Fruit fly (Drosophila melanogaster) whole organism, embryonic: ENCODE results near the gene CG14342.
A peak's percentile ranks its signal among the peaks of the same experiment; 100 is the strongest.

ENCODE experiments used
- Adf1 ChIP-seq: fragments of 200-800 bp; sonication (Bioruptor generic); IDR thresholded peaks from 2 replicates; pipeline ENCODE4 v1.3.6; 2022; ENCODE audit warnings: missing biosample characterization, missing genetic modification characterization
- CG10431 ChIP-seq: fragments of 200-800 bp; sonication (Bioruptor generic); optimal IDR thresholded peaks from 3 replicates; lab custom pipeline; 2018; ENCODE audit warnings: missing biosample characterization, mild to moderate bottlenecking, missing genetic modification characterization
- CG10462 ChIP-seq: fragments of 200-800 bp; sonication (Bioruptor generic); optimal IDR thresholded peaks from 2 replicates; lab custom pipeline; 2016; ENCODE audit warnings: missing biosample characterization, missing genetic modification characterization
- CG12155 ChIP-seq: fragments of 200-800 bp; sonication (Bioruptor generic); optimal IDR thresholded peaks from 3 replicates; lab custom pipeline; 2016; ENCODE audit warnings: missing biosample characterization, missing genetic modification characterization
- CG13775 ChIP-seq: fragments of 200-800 bp; sonication (Bioruptor generic); optimal IDR thresholded peaks from 3 replicates; lab custom pipeline; 2017; ENCODE audit warnings: missing biosample characterization, mild to moderate bottlenecking, missing genetic modification characterization
- CG14860 ChIP-seq: fragments of 200-800 bp; sonication (Bioruptor generic); IDR thresholded peaks from 3 replicates; pipeline ENCODE4 v1.3.6; 2022; ENCODE audit warnings: missing biosample characterization, missing genetic modification characterization; ENCODE audit not compliant: partially characterized antibody
- CG15011 ChIP-seq: fragments of 200-800 bp; sonication (Bioruptor generic); optimal IDR thresholded peaks from 3 replicates; lab custom pipeline; 2018; ENCODE audit warnings: missing biosample characterization, mild to moderate bottlenecking, missing genetic modification characterization
- CG15073 ChIP-seq: fragments of 200-800 bp; sonication (Bioruptor generic); optimal IDR thresholded peaks from 2 replicates; lab custom pipeline; 2016; ENCODE audit warnings: missing biosample characterization, missing genetic modification characterization
- CG1603 ChIP-seq: fragments of 200-800 bp; sonication (Bioruptor generic); optimal IDR thresholded peaks from 2 replicates; lab custom pipeline; 2019; ENCODE audit warnings: missing biosample characterization, mild to moderate bottlenecking, missing genetic modification characterization, moderate library complexity
- CG17328 ChIP-seq: fragments of 200-800 bp; sonication (Bioruptor generic); IDR thresholded peaks from 2 replicates; pipeline ENCODE4 v1.3.6; 2022; ENCODE audit warnings: missing biosample characterization, missing genetic modification characterization
- CG18011 ChIP-seq: fragments of 200-800 bp; sonication (Bioruptor generic); optimal IDR thresholded peaks from 2 replicates; lab custom pipeline; 2017; ENCODE audit warnings: missing biosample characterization, missing genetic modification characterization, mild to moderate bottlenecking, moderate library complexity, missing genotype
- CG2120 ChIP-seq: fragments of 200-800 bp; sonication (Bioruptor generic); optimal IDR thresholded peaks from 3 replicates; lab custom pipeline; 2016; ENCODE audit warnings: missing biosample characterization, missing genetic modification characterization
- CG32767 ChIP-seq: fragments of 200-800 bp; sonication (Bioruptor generic); IDR thresholded peaks from 2 replicates; pipeline ENCODE4 v1.3.6; 2022; ENCODE audit warnings: missing biosample characterization, missing genetic modification characterization
- CG32772 ChIP-seq: fragments of 200-800 bp; sonication (Bioruptor generic); IDR thresholded peaks from 2 replicates; pipeline ENCODE4 v1.3.6; 2022; ENCODE audit warnings: missing biosample characterization, missing genetic modification characterization
- CG4360 ChIP-seq: fragments of 200-800 bp; sonication (Bioruptor generic); IDR thresholded peaks from 2 replicates; pipeline ENCODE4 v1.3.6; 2022; ENCODE audit warnings: missing biosample characterization, missing genetic modification characterization
- CG5245 ChIP-seq: fragments of 200-800 bp; sonication (Bioruptor generic); optimal IDR thresholded peaks from 3 replicates; lab custom pipeline; 2016; ENCODE audit warnings: missing biosample characterization, missing genetic modification characterization
- CG7786 ChIP-seq: fragments of 200-800 bp; sonication (Bioruptor generic); optimal IDR thresholded peaks from 2 replicates; lab custom pipeline; 2016; ENCODE audit warnings: missing biosample characterization, missing genetic modification characterization
- CG7839 ChIP-seq: fragments of 200-800 bp; sonication (Bioruptor generic); optimal IDR thresholded peaks from 3 replicates; lab custom pipeline; 2018; ENCODE audit warnings: missing biosample characterization, mild to moderate bottlenecking, missing genetic modification characterization, moderate library complexity
- Camta ChIP-seq: fragments of 200-800 bp; sonication (Bioruptor generic); optimal IDR thresholded peaks from 2 replicates; lab custom pipeline; 2016; ENCODE audit warnings: missing biosample characterization, missing genetic modification characterization
- Dip3 ChIP-seq: fragments of 200-800 bp; sonication (Bioruptor generic); optimal IDR thresholded peaks from 3 replicates; lab custom pipeline; 2016; ENCODE audit warnings: missing biosample characterization, missing genetic modification characterization
- Dp ChIP-seq: fragments of 200-800 bp; sonication (Bioruptor generic); optimal IDR thresholded peaks from 2 replicates; lab custom pipeline; 2018; ENCODE audit warnings: missing biosample characterization, mild to moderate bottlenecking, missing genetic modification characterization, moderate library complexity
- ERR ChIP-seq: fragments of 200-800 bp; sonication (Bioruptor generic); optimal IDR thresholded peaks from 2 replicates; lab custom pipeline; 2016; ENCODE audit warnings: missing biosample characterization, missing genetic modification characterization
- Fer1 ChIP-seq: fragments of 200-800 bp; sonication (Bioruptor generic); optimal IDR thresholded peaks from 2 replicates; lab custom pipeline; 2017; ENCODE audit warnings: missing biosample characterization, mild to moderate bottlenecking, missing genetic modification characterization
- HLH4C ChIP-seq: fragments of 200-800 bp; sonication (Bioruptor generic); IDR thresholded peaks from 3 replicates; pipeline ENCODE4 v1.3.6; 2022; ENCODE audit warnings: missing biosample characterization, missing genetic modification characterization; ENCODE audit not compliant: partially characterized antibody
- Hmx ChIP-seq: fragments of 200-800 bp; sonication (Bioruptor generic); optimal IDR thresholded peaks from 2 replicates; lab custom pipeline; 2016; ENCODE audit warnings: missing biosample characterization, missing genetic modification characterization
- Hr39 ChIP-seq: fragments of >200 bp; optimal IDR thresholded peaks from 2 replicates; lab custom pipeline; 2017
- MBD-R2 ChIP-seq: fragments of 200-800 bp; sonication (Bioruptor generic); IDR thresholded peaks from 2 replicates; pipeline ENCODE4 v1.3.6; 2022; ENCODE audit warnings: missing biosample characterization, missing genetic modification characterization
- NK7.1 ChIP-seq: fragments of 200-800 bp; sonication (Bioruptor generic); optimal IDR thresholded peaks from 3 replicates; lab custom pipeline; 2016; ENCODE audit warnings: missing biosample characterization, missing genetic modification characterization
- Oli ChIP-seq: fragments of 200-800 bp; sonication (Bioruptor generic); optimal IDR thresholded peaks from 2 replicates; lab custom pipeline; 2018; ENCODE audit warnings: missing biosample characterization, mild to moderate bottlenecking, missing genetic modification characterization, moderate library complexity
- Rfx ChIP-seq: fragments of 200-800 bp; sonication (Bioruptor generic); IDR thresholded peaks from 2 replicates; pipeline ENCODE4 v1.3.6; 2022; ENCODE audit warnings: missing biosample characterization, missing genetic modification characterization
- Six4 ChIP-seq: fragments of 200-800 bp; sonication (Bioruptor generic); optimal IDR thresholded peaks from 2 replicates; lab custom pipeline; 2016; ENCODE audit warnings: missing biosample characterization, missing genetic modification characterization
- Vsx1 ChIP-seq: fragments of 200-800 bp; sonication (Bioruptor generic); optimal IDR thresholded peaks from 2 replicates; lab custom pipeline; 2017; ENCODE audit warnings: missing biosample characterization, mild to moderate bottlenecking, missing genetic modification characterization, missing genetic modification reagents
- YL-1 ChIP-seq: fragments of 200-800 bp; sonication (Bioruptor generic); optimal IDR thresholded peaks from 3 replicates; lab custom pipeline; 2017; ENCODE audit warnings: missing biosample characterization, mild to moderate bottlenecking, missing genetic modification characterization
- ab ChIP-seq: fragments of 200-800 bp; sonication (Bioruptor generic); optimal IDR thresholded peaks from 2 replicates; lab custom pipeline; 2016; ENCODE audit warnings: missing biosample characterization, missing genetic modification characterization
- bab2 ChIP-seq: fragments of 200-800 bp; sonication (Bioruptor generic); optimal IDR thresholded peaks from 2 replicates; lab custom pipeline; 2016; ENCODE audit warnings: missing biosample characterization, missing genetic modification characterization
- bsh ChIP-seq, 2 experiments: fragments of 200-800 bp; sonication (Bioruptor generic); optimal IDR thresholded peaks; 2 replicates each; lab custom pipeline; 2017 to 2018; ENCODE audit warnings: mild to moderate bottlenecking in 2 of 2, missing biosample characterization in 2 of 2, missing genetic modification characterization in 2 of 2, moderate library complexity in 1 of 2
- cato ChIP-seq: fragments of 200-800 bp; sonication (Bioruptor generic); optimal IDR thresholded peaks from 2 replicates; lab custom pipeline; 2016; ENCODE audit warnings: missing biosample characterization, missing genetic modification characterization, borderline replicate concordance
- caup ChIP-seq: fragments of 200-800 bp; sonication (Bioruptor generic); optimal IDR thresholded peaks from 3 replicates; lab custom pipeline; 2017; ENCODE audit warnings: missing biosample characterization, mild to moderate bottlenecking, missing genetic modification characterization, moderate library complexity; ENCODE audit not compliant: severe bottlenecking
- crc ChIP-seq: fragments of 200-800 bp; sonication (Bioruptor generic); optimal IDR thresholded peaks from 2 replicates; lab custom pipeline; 2016; ENCODE audit warnings: missing biosample characterization, missing genetic modification characterization
- emc ChIP-seq: fragments of 200-800 bp; sonication (Bioruptor generic); optimal IDR thresholded peaks from 2 replicates; lab custom pipeline; 2016; ENCODE audit warnings: missing biosample characterization, missing genetic modification characterization
- ewg ChIP-seq: fragments of 200-800 bp; sonication (Bioruptor generic); optimal IDR thresholded peaks from 3 replicates; lab custom pipeline; 2017; ENCODE audit warnings: mild to moderate bottlenecking, missing biosample characterization, missing genetic modification reagents, missing genetic modification characterization
- jumu ChIP-seq: fragments of 200-800 bp; sonication (Bioruptor generic); optimal IDR thresholded peaks from 3 replicates; lab custom pipeline; 2016; ENCODE audit warnings: missing biosample characterization, missing genetic modification characterization
- lbe ChIP-seq: fragments of 200-800 bp; sonication (Bioruptor generic); optimal IDR thresholded peaks from 2 replicates; lab custom pipeline; 2016; ENCODE audit warnings: missing biosample characterization, mild to moderate bottlenecking, missing genetic modification characterization
- lmd ChIP-seq: fragments of 200-800 bp; sonication (Bioruptor generic); IDR thresholded peaks from 2 replicates; pipeline ENCODE4 v1.3.6; 2022; ENCODE audit warnings: missing biosample characterization, missing genetic modification characterization
- onecut ChIP-seq: fragments of 200-800 bp; sonication (Bioruptor generic); IDR thresholded peaks from 2 replicates; pipeline ENCODE4 v1.3.6; 2022; ENCODE audit warnings: missing biosample characterization, missing genetic modification characterization
- org-1 ChIP-seq: fragments of 200-800 bp; sonication (Bioruptor generic); optimal IDR thresholded peaks from 2 replicates; lab custom pipeline; 2017; ENCODE audit warnings: missing biosample characterization, missing genetic modification characterization
- otp ChIP-seq: fragments of 200-800 bp; sonication (Bioruptor generic); IDR thresholded peaks from 3 replicates; pipeline ENCODE4, ENCODE4 v1.3.6; 2022; ENCODE audit warnings: missing biosample characterization, missing genetic modification characterization
- pita ChIP-seq: fragments of 200-800 bp; sonication (Bioruptor generic); optimal IDR thresholded peaks from 2 replicates; lab custom pipeline; 2017; ENCODE audit warnings: missing biosample characterization, mild to moderate bottlenecking, missing genetic modification characterization
- sens ChIP-seq: fragments of 200-800 bp; sonication (Bioruptor generic); peaks from one replicate; lab custom pipeline; 2016; ENCODE audit warnings: missing biosample characterization, missing genetic modification characterization
- stwl ChIP-seq: fragments of 200-800 bp; sonication (Bioruptor generic); optimal IDR thresholded peaks from 3 replicates; lab custom pipeline; 2018; ENCODE audit warnings: missing biosample characterization, mild to moderate bottlenecking, missing genetic modification characterization, moderate library complexity
- zen ChIP-seq: fragments of 200-800 bp; sonication (Bioruptor generic); optimal IDR thresholded peaks from 3 replicates; lab custom pipeline; 2018; ENCODE audit warnings: missing biosample characterization, mild to moderate bottlenecking, missing genetic modification characterization, moderate library complexity

Gene CG14342

dm6 chr2L:1169867-1170415 is 34.1 kb upstream of the CG14342 start, which contains the start of the genes CG31922 and Plap (continued):
- peak; percentile 71 for TF ChIP-seq lbe (GFP tag; lab: Kevin White, UChicago)
- peak; percentile 51 for TF ChIP-seq Oli (tag; lab: Kevin White, UChicago)
- peak; percentile 23 for TF ChIP-seq CG10431
- peak; percentile 14 for TF ChIP-seq caup (GFP tag; lab: Kevin White, UChicago)
- no peak for TF ChIP-seq CG32772 (GFP tag; lab: Robert Waterston, UW)
- peak; percentile 29 for TF ChIP-seq emc (GFP tag; lab: Kevin White, UChicago)
- no peak for TF ChIP-seq otp (GFP tag; lab: Robert Waterston, UW)
- TF ChIP-seq HLH4C (GFP tag; lab: Robert Waterston, UW): peak; percentile 79
- TF ChIP-seq CG7786 (GFP tag; lab: Kevin White, UChicago): peak; percentile 67
- TF ChIP-seq CG1603: no peak
- peak; percentile 37 for TF ChIP-seq ab (GFP tag; lab: Kevin White, UChicago)
- peak; percentile 82 for TF ChIP-seq Rfx
- TF ChIP-seq cato (GFP tag; lab: Kevin White, UChicago): peak; percentile 52
- TF ChIP-seq CG7839 (tag; lab: Kevin White, UChicago): no peak
- no peak for TF ChIP-seq NK7.1
- TF ChIP-seq bsh (GFP tag; optimal IDR thresholded peaks at IDR 0.05; lab: Kevin White, UChicago): peak in 1 of 2 experiments; percentile 48
- peak; percentile 78 for TF ChIP-seq Dip3 (GFP tag; lab: Kevin White, UChicago)
- TF ChIP-seq CG15073 (GFP tag; lab: Kevin White, UChicago): no peak
- TF ChIP-seq lmd (GFP tag; lab: Robert Waterston, UW): peak; percentile 43; the same call in 1 of the 2 replicates
- no peak; the same call in 1 of the 2 replicates for TF ChIP-seq onecut
- TF ChIP-seq YL-1 (GFP tag; lab: Kevin White, UChicago): peak; percentile 74
- peak; percentile 78 for TF ChIP-seq MBD-R2 (GFP tag; lab: Robert Waterston, UW)
- TF ChIP-seq CG13775: peak; percentile 80
- TF ChIP-seq ERR (GFP tag; lab: Kevin White, UChicago): no peak
- TF ChIP-seq CG10462: peak; percentile 38
- TF ChIP-seq ewg (GFP tag; lab: Kevin White, UChicago): no peak
- peak; percentile 51 for TF ChIP-seq Camta (GFP tag; lab: Kevin White, UChicago)
- peak; percentile 92 for TF ChIP-seq CG14860 (GFP tag; lab: Robert Waterston, UW)
- TF ChIP-seq Six4: peak; percentile 41
- TF ChIP-seq CG5245 (GFP tag; lab: Kevin White, UChicago): peak; percentile 39
- peak; percentile 46 for TF ChIP-seq Hmx (GFP tag; lab: Kevin White, UChicago)
- no peak for TF ChIP-seq org-1 (GFP tag; lab: Kevin White, UChicago)
- peak; percentile 70 for TF ChIP-seq Fer1
- TF ChIP-seq zen (tag; lab: Kevin White, UChicago): peak; percentile 37
- TF ChIP-seq CG15011 (GFP tag; lab: Kevin White, UChicago): no peak
- TF ChIP-seq CG2120 (GFP tag; lab: Kevin White, UChicago): peak; percentile 87
- TF ChIP-seq CG4360 (GFP tag; lab: Robert Waterston, UW): no peak
- TF ChIP-seq sens (GFP tag; lab: Kevin White, UChicago): peak; percentile 92
- no peak for TF ChIP-seq pita (GFP tag; lab: Kevin White, UChicago)
- peak; percentile 39 for TF ChIP-seq jumu (GFP tag; lab: Kevin White, UChicago)
- peak; percentile 17; the same call in 1 of the 2 replicates for TF ChIP-seq CG17328 (GFP tag; lab: Robert Waterston, UW)
- peak; percentile 64 for TF ChIP-seq bab2
- TF ChIP-seq Dp: peak; percentile 38
- TF ChIP-seq Hr39 (lab: Kevin White, UChicago): no peak
- TF ChIP-seq crc (GFP tag; lab: Kevin White, UChicago): peak; percentile 32
- TF ChIP-seq CG32767 (GFP tag; lab: Robert Waterston, UW): peak; percentile 36; the same call in 1 of the 2 replicates
- peak; percentile 80 for TF ChIP-seq CG12155 (GFP tag; lab: Kevin White, UChicago)
- TF ChIP-seq stwl: peak; percentile 74
- no peak for TF ChIP-seq Adf1 (GFP tag; lab: Robert Waterston, UW)
- TF ChIP-seq Vsx1 (GFP tag; lab: Kevin White, UChicago): no peak
- peak; percentile 53 for TF ChIP-seq CG18011 (GFP tag; lab: Kevin White, UChicago)
